Fruit fly (Drosophila melanogaster) whole organism, embryonic: ENCODE measurements around the gene CG10005.

Experiments used
- CG11093 ChIP-seq: fragments of 200-800 bp; sonication (Bioruptor generic); IDR thresholded peaks from 3 replicates; pipeline ENCODE4 v1.3.6; 2022; ENCODE audit warnings: missing biosample characterization, missing genetic modification characterization
- CG11398 ChIP-seq: fragments of 200-800 bp; sonication (Bioruptor generic); optimal IDR thresholded peaks from 2 replicates; lab custom pipeline; 2016; ENCODE audit warnings: missing biosample characterization, missing genetic modification characterization
- CG11456 ChIP-seq: fragments of 200-800 bp; sonication (Bioruptor generic); IDR thresholded peaks from 3 replicates; pipeline ENCODE4 v1.3.6; 2022; ENCODE audit warnings: missing biosample characterization, missing genetic modification characterization
- CG11695 ChIP-seq: fragments of 200-800 bp; sonication (Bioruptor generic); IDR thresholded peaks from 3 replicates; pipeline ENCODE4 v1.3.6; 2022; ENCODE audit warnings: missing biosample characterization, missing genetic modification characterization
- CG12071 ChIP-seq: fragments of 200-800 bp; sonication (Bioruptor generic); optimal IDR thresholded peaks from 3 replicates; lab custom pipeline; 2018; ENCODE audit warnings: missing biosample characterization, mild to moderate bottlenecking, missing genetic modification characterization
- CG1233 ChIP-seq: fragments of 200-800 bp; sonication (Bioruptor generic); optimal IDR thresholded peaks from 4 replicates; lab custom pipeline; 2018; ENCODE audit warnings: missing biosample characterization, mild to moderate bottlenecking, missing genetic modification characterization
- CG12391 ChIP-seq: fragments of 200-800 bp; sonication (Bioruptor generic); optimal IDR thresholded peaks from 3 replicates; lab custom pipeline; 2018; ENCODE audit warnings: missing biosample characterization, mild to moderate bottlenecking, missing genetic modification characterization, moderate library complexity
- CG12769 ChIP-seq: fragments of 200-800 bp; sonication (Bioruptor generic); optimal IDR thresholded peaks from 2 replicates; lab custom pipeline; 2019; ENCODE audit warnings: missing biosample characterization, mild to moderate bottlenecking, missing genetic modification characterization, moderate library complexity
- CG13894 ChIP-seq: fragments of 200-800 bp; sonication (Bioruptor generic); optimal IDR thresholded peaks from 3 replicates; lab custom pipeline; 2018; ENCODE audit warnings: missing biosample characterization, mild to moderate bottlenecking, missing genetic modification characterization, moderate library complexity
- CG16779 ChIP-seq: fragments of 200-800 bp; sonication (Bioruptor generic); IDR thresholded peaks from 2 replicates; pipeline ENCODE4 v1.3.6; 2022; ENCODE audit warnings: missing biosample characterization, missing genetic modification characterization
- CG17361 ChIP-seq: fragments of 200-800 bp; sonication (Bioruptor generic); IDR thresholded peaks from 3 replicates; pipeline ENCODE4 v1.3.6; 2022; ENCODE audit warnings: missing biosample characterization, missing genetic modification characterization
- CG1832 ChIP-seq: fragments of 200-800 bp; sonication (Bioruptor generic); optimal IDR thresholded peaks from 2 replicates; lab custom pipeline; 2017; ENCODE audit warnings: missing biosample characterization, mild to moderate bottlenecking, missing genetic modification characterization, inconsistent platforms
- CG18619 ChIP-seq: fragments of 200-800 bp; sonication (Bioruptor generic); optimal IDR thresholded peaks from 3 replicates; lab custom pipeline; 2017; ENCODE audit warnings: missing biosample characterization, mild to moderate bottlenecking, missing genetic modification characterization
- CG2202 ChIP-seq: fragments of 200-800 bp; sonication (Bioruptor generic); optimal IDR thresholded peaks from 2 replicates; lab custom pipeline; 2018; ENCODE audit warnings: missing biosample characterization, mild to moderate bottlenecking, missing genetic modification characterization
- CG2678 ChIP-seq: fragments of 200-800 bp; sonication (Bioruptor generic); optimal IDR thresholded peaks from 3 replicates; lab custom pipeline; 2019; ENCODE audit warnings: missing biosample characterization, mild to moderate bottlenecking, missing genetic modification characterization, moderate library complexity
- CG34422 ChIP-seq: fragments of 200-800 bp; sonication (Bioruptor generic); IDR thresholded peaks from 3 replicates; pipeline ENCODE4 v1.3.6; 2022; ENCODE audit warnings: missing biosample characterization, missing genetic modification characterization
- CG43689 ChIP-seq: fragments of 200-800 bp; sonication (Bioruptor generic); IDR thresholded peaks from 2 replicates; pipeline ENCODE4 v1.3.6; 2022; ENCODE audit warnings: missing biosample characterization, missing genetic modification characterization
- CG4617 ChIP-seq: fragments of 200-800 bp; sonication (Bioruptor generic); optimal IDR thresholded peaks from 3 replicates; lab custom pipeline; 2016; ENCODE audit warnings: missing biosample characterization, missing genetic modification characterization, borderline replicate concordance
- CG6813 ChIP-seq: fragments of 200-800 bp; sonication (Bioruptor generic); optimal IDR thresholded peaks from 2 replicates; lab custom pipeline; 2017; ENCODE audit warnings: missing biosample characterization, missing genetic modification characterization, mild to moderate bottlenecking, moderate library complexity, missing genetic modification reagents
- CG7271 ChIP-seq: fragments of 200-800 bp; sonication (Bioruptor generic); optimal IDR thresholded peaks from 2 replicates; lab custom pipeline; 2018; ENCODE audit warnings: missing biosample characterization, mild to moderate bottlenecking, missing genetic modification characterization, moderate library complexity
- CG8290 ChIP-seq, 3 experiments: fragments of 200-800 bp; sonication (Bioruptor generic); optimal IDR thresholded peaks; 2 replicates each; lab custom pipeline; 2016 to 2019; ENCODE audit warnings: missing biosample characterization in 3 of 3, missing genetic modification characterization in 3 of 3, mild to moderate bottlenecking in 2 of 3, moderate library complexity in 1 of 3
- Dp ChIP-seq: fragments of 200-800 bp; sonication (Bioruptor generic); optimal IDR thresholded peaks from 2 replicates; lab custom pipeline; 2018; ENCODE audit warnings: missing biosample characterization, mild to moderate bottlenecking, missing genetic modification characterization, moderate library complexity
- Eip74EF ChIP-seq, 2 experiments: fragments of 200-800 bp in 1 of 2; fragments of >200 bp in 1 of 2; sonication (Bioruptor generic) in 1 of 2; optimal IDR thresholded peaks; 2 replicates each; lab custom pipeline; 2017 to 2019; ENCODE audit warnings: missing biosample characterization in 2 of 2, missing genetic modification characterization in 2 of 2, mild to moderate bottlenecking in 1 of 2, moderate library complexity in 1 of 2
- Gsc ChIP-seq: fragments of 200-800 bp; sonication (Bioruptor generic); IDR thresholded peaks from 2 replicates; pipeline ENCODE4 v1.3.6; 2022; ENCODE audit warnings: missing biosample characterization, missing genetic modification characterization
- HLH3B ChIP-seq: fragments of 200-800 bp; sonication (Bioruptor generic); IDR thresholded peaks from 2 replicates; pipeline ENCODE4 v1.3.6; 2022; ENCODE audit warnings: missing biosample characterization, missing genetic modification characterization
- HLHmδ ChIP-seq: fragments of 200-800 bp; sonication (Bioruptor generic); optimal IDR thresholded peaks from 2 replicates; lab custom pipeline; 2018; ENCODE audit warnings: missing biosample characterization, mild to moderate bottlenecking, missing genetic modification characterization, moderate library complexity
- MESR4 ChIP-seq: fragments of 200-800 bp; sonication (Bioruptor generic); optimal IDR thresholded peaks from 2 replicates; lab custom pipeline; 2018; ENCODE audit warnings: missing biosample characterization, mild to moderate bottlenecking, missing genetic modification characterization, moderate library complexity
- Neu2 ChIP-seq: fragments of 200-800 bp; sonication (Bioruptor generic); optimal IDR thresholded peaks from 3 replicates; lab custom pipeline; 2016; ENCODE audit warnings: missing biosample characterization, missing genetic modification characterization, borderline replicate concordance
- Sry-δ ChIP-seq: fragments of 200-800 bp; sonication (Bioruptor generic); optimal IDR thresholded peaks from 2 replicates; lab custom pipeline; 2016; ENCODE audit warnings: missing biosample characterization, missing genetic modification characterization
- aop ChIP-seq: fragments of 200-800 bp; sonication (Bioruptor generic); IDR thresholded peaks from 2 replicates; pipeline ENCODE4 v1.3.6; 2022; ENCODE audit warnings: missing biosample characterization, missing genetic modification characterization
- ase ChIP-seq: fragments of 200-800 bp; sonication (Bioruptor generic); IDR thresholded peaks from 3 replicates; pipeline ENCODE4 v1.3.6; 2022; ENCODE audit warnings: missing biosample characterization, missing genetic modification characterization
- bigmax ChIP-seq: fragments of 200-800 bp; sonication (Bioruptor generic); optimal IDR thresholded peaks from 2 replicates; lab custom pipeline; 2018; ENCODE audit warnings: missing biosample characterization, mild to moderate bottlenecking, missing genetic modification characterization
- chinmo ChIP-seq: fragments of 200-800 bp; sonication (Bioruptor generic); IDR thresholded peaks from 4 replicates; pipeline ENCODE4 v1.3.6; 2022; ENCODE audit warnings: missing biosample characterization, missing genetic modification characterization; ENCODE audit not compliant: partially characterized antibody
- danr ChIP-seq: fragments of 200-800 bp; sonication (Bioruptor generic); IDR thresholded peaks from 2 replicates; pipeline ENCODE4 v1.3.6; 2022; ENCODE audit warnings: missing biosample characterization, missing genetic modification characterization
- dmrt99B ChIP-seq: fragments of 200-800 bp; sonication (Bioruptor generic); optimal IDR thresholded peaks from 2 replicates; lab custom pipeline; 2018; ENCODE audit warnings: missing biosample characterization, mild to moderate bottlenecking, missing genetic modification characterization, moderate library complexity
- eyg ChIP-seq: fragments of 200-800 bp; sonication (Bioruptor generic); optimal IDR thresholded peaks from 3 replicates; lab custom pipeline; 2016; ENCODE audit warnings: missing biosample characterization, missing genetic modification characterization
- gro ChIP-seq: fragments of 200-800 bp; sonication (Bioruptor generic); optimal IDR thresholded peaks from 2 replicates; lab custom pipeline; 2016; ENCODE audit warnings: missing biosample characterization, missing genetic modification characterization
- her ChIP-seq: fragments of 200-800 bp; sonication (Bioruptor generic); optimal IDR thresholded peaks from 2 replicates; lab custom pipeline; 2016; ENCODE audit warnings: missing biosample characterization, missing genetic modification characterization
- insv ChIP-seq, 2 experiments: fragments of 200-800 bp; sonication (Bioruptor generic); optimal IDR thresholded peaks; 3 replicates each; lab custom pipeline; 2016 to 2018; ENCODE audit warnings: missing biosample characterization in 2 of 2, missing genetic modification characterization in 2 of 2
- inv ChIP-seq: fragments of 200-800 bp; sonication (Bioruptor generic); IDR thresholded peaks from 2 replicates; pipeline ENCODE4 v1.3.6; 2022; ENCODE audit warnings: missing biosample characterization, missing genetic modification characterization; ENCODE audit not compliant: partially characterized antibody
- oc ChIP-seq: fragments of 200-800 bp; sonication (Bioruptor generic); optimal IDR thresholded peaks from 2 replicates; lab custom pipeline; 2018; ENCODE audit warnings: missing biosample characterization, mild to moderate bottlenecking, missing genetic modification characterization, moderate library complexity
- odd ChIP-seq: fragments of 200-800 bp; sonication (Bioruptor generic); optimal IDR thresholded peaks from 2 replicates; lab custom pipeline; 2017; ENCODE audit warnings: missing biosample characterization, mild to moderate bottlenecking, missing genetic modification characterization
- pros ChIP-seq: fragments of 200-800 bp; sonication (Bioruptor generic); optimal IDR thresholded peaks from 3 replicates; lab custom pipeline; 2019; ENCODE audit warnings: missing biosample characterization, mild to moderate bottlenecking, missing genetic modification characterization, moderate library complexity
- slou ChIP-seq: fragments of 200-800 bp; sonication (Bioruptor generic); optimal IDR thresholded peaks from 3 replicates; lab custom pipeline; 2016; ENCODE audit warnings: missing biosample characterization, missing genetic modification characterization
- ssp ChIP-seq: fragments of 200-800 bp; sonication (Bioruptor generic); IDR thresholded peaks from 2 replicates; pipeline ENCODE4 v1.3.6; 2022; ENCODE audit warnings: missing biosample characterization, missing genetic modification characterization
- tgo ChIP-seq: fragments of 200-800 bp; sonication (Bioruptor generic); IDR thresholded peaks from 3 replicates; pipeline ENCODE4 v1.3.6; 2022; ENCODE audit warnings: missing biosample characterization, missing genetic modification characterization
- tll ChIP-seq, 2 experiments: fragments of 200-800 bp in 1 of 2; fragments of >200 bp in 1 of 2; sonication (Bioruptor generic) in 1 of 2; optimal IDR thresholded peaks; 2 replicates each; lab custom pipeline; 2017 to 2019; ENCODE audit warnings: missing biosample characterization in 2 of 2, missing genetic modification characterization in 2 of 2, mild to moderate bottlenecking in 1 of 2, moderate library complexity in 1 of 2
- tx ChIP-seq: fragments of 200-800 bp; sonication (Bioruptor generic); optimal IDR thresholded peaks from 2 replicates; lab custom pipeline; 2016; ENCODE audit warnings: missing biosample characterization, missing genetic modification characterization
- vnd ChIP-seq: fragments of 200-800 bp; sonication (Bioruptor generic); IDR thresholded peaks from 3 replicates; pipeline ENCODE4 v1.3.6; 2022; ENCODE audit warnings: missing biosample characterization, missing genetic modification characterization; ENCODE audit not compliant: partially characterized antibody

CG10005 gene

dm6 chr3R:11948903-11949358 is 28.1 kb downstream of the CG10005 start, which contains the start of gene Cad87A (continued):
- TF ChIP-seq gro (GFP tag; lab: Kevin White, UChicago) = peak; percentile 82
- no peak for TF ChIP-seq chinmo (GFP tag; lab: Robert Waterston, UW)
- TF ChIP-seq CG43689 (GFP tag; lab: Robert Waterston, UW) = no peak
- peak; percentile 52 for TF ChIP-seq pros (GFP tag; lab: Kevin White, UChicago)
- peak; percentile 31 for TF ChIP-seq CG7271
- TF ChIP-seq vnd (GFP tag; lab: Robert Waterston, UW) = no peak
- no peak for TF ChIP-seq Gsc (GFP tag; lab: Robert Waterston, UW)
- TF ChIP-seq HLH3B (GFP tag; lab: Robert Waterston, UW) = no peak
- TF ChIP-seq dmrt99B (tag; lab: Kevin White, UChicago) = no peak
- no peak for TF ChIP-seq CG8290 (GFP tag; optimal IDR thresholded peaks at IDR 0.05; lab: Kevin White, UChicago)
- TF ChIP-seq CG8290 (tag; optimal IDR thresholded peaks at IDR 0.05; lab: Kevin White, UChicago) = peak in 1 of 2 experiments; percentile 65
- TF ChIP-seq tll (GFP tag; optimal IDR thresholded peaks at IDR 0.05; lab: Kevin White, UChicago) = peak in 1 of 2 experiments; percentile 85
- peak in 1 of 2 experiments; percentile 69 for TF ChIP-seq Eip74EF (GFP tag; optimal IDR thresholded peaks at IDR 0.05; lab: Kevin White, UChicago)
- TF ChIP-seq CG13894 (tag; lab: Kevin White, UChicago) = peak; percentile 52
- TF ChIP-seq CG11093 (GFP tag; lab: Robert Waterston, UW) = no peak
- no peak for TF ChIP-seq CG1832 (GFP tag; lab: Kevin White, UChicago)
- TF ChIP-seq CG12071 (GFP tag; lab: Kevin White, UChicago) = peak; percentile 45
- peak; percentile 53 for TF ChIP-seq Dp
- TF ChIP-seq her (GFP tag; lab: Kevin White, UChicago) = peak; percentile 21
- TF ChIP-seq ase (GFP tag; lab: Robert Waterston, UW) = no peak
- no peak for TF ChIP-seq Sry-δ (GFP tag; lab: Kevin White, UChicago)
- TF ChIP-seq Neu2 = no peak
- no peak for TF ChIP-seq CG18619 (GFP tag; lab: Kevin White, UChicago)
- TF ChIP-seq CG11398 (GFP tag; lab: Kevin White, UChicago) = no peak
- no peak for TF ChIP-seq tx (GFP tag; lab: Kevin White, UChicago)
- TF ChIP-seq bigmax (GFP tag; lab: Kevin White, UChicago) = peak; percentile 67
- TF ChIP-seq CG17361 (GFP tag; lab: Robert Waterston, UW) = no peak
- no peak for TF ChIP-seq CG1233 (GFP tag; lab: Kevin White, UChicago)
- TF ChIP-seq ssp = no peak
- TF ChIP-seq odd (GFP tag; lab: Kevin White, UChicago) = no peak
- TF ChIP-seq oc (tag; lab: Kevin White, UChicago) = peak; percentile 45
- TF ChIP-seq CG11456 (GFP tag; lab: Robert Waterston, UW) = no peak
- no peak for TF ChIP-seq slou (GFP tag; lab: Kevin White, UChicago)
- no peak for TF ChIP-seq danr (GFP tag; lab: Robert Waterston, UW)
- TF ChIP-seq CG34422 (GFP tag; lab: Robert Waterston, UW) = no peak
- TF ChIP-seq CG2678 (tag; lab: Kevin White, UChicago) = no peak
- no peak for TF ChIP-seq eyg (GFP tag; lab: Kevin White, UChicago)
- peak; percentile 52 for TF ChIP-seq CG12769 (tag; lab: Kevin White, UChicago)
- no peak for TF ChIP-seq CG4617 (GFP tag; lab: Kevin White, UChicago)
- peak; percentile 11 for TF ChIP-seq CG6813 (GFP tag; lab: Kevin White, UChicago)
- TF ChIP-seq inv = no peak
- TF ChIP-seq CG16779 (GFP tag; lab: Robert Waterston, UW) = no peak
- TF ChIP-seq aop = no peak
- no peak for TF ChIP-seq tgo (GFP tag; lab: Robert Waterston, UW)
- TF ChIP-seq CG12391 (tag; lab: Kevin White, UChicago) = no peak
- peak; percentile 23 for TF ChIP-seq CG2202 (tag; lab: Kevin White, UChicago)
- TF ChIP-seq CG11695 (GFP tag; lab: Robert Waterston, UW) = no peak
- TF ChIP-seq HLHmδ (GFP tag; lab: Kevin White, UChicago) = peak; percentile 82
- TF ChIP-seq MESR4 (GFP tag; lab: Kevin White, UChicago) = peak; percentile 29
- peak in 1 of 2 experiments; percentile 9 for TF ChIP-seq insv (GFP tag; optimal IDR thresholded peaks at IDR 0.05; lab: Kevin White, UChicago)
